Worm (Caenorhabditis elegans): ENCODE measurements around the gene cpb-2.

Gene cpb-2

ce11 chrII:6207252-6207651, 14.7 kb downstream of the cpb-2 start:
- TF ChIP-seq unc-55 (GFP tag; optimal IDR thresholded peaks at IDR 0.05) = no peak
- TF ChIP-seq elt-1 (tag; optimal IDR thresholded peaks at IDR 0.05) = no peak
- TF ChIP-seq ztf-1 (GFP tag; conservative IDR thresholded peaks at IDR 0.05) = no peak
- TF ChIP-seq lin-13 (GFP tag; optimal IDR thresholded peaks at IDR 0.05) = no peak
- TF ChIP-seq nhr-25 (tag; optimal IDR thresholded peaks at IDR 0.05) = no peak
- no peak for TF ChIP-seq ceh-16 (tag; optimal IDR thresholded peaks at IDR 0.05)
- TF ChIP-seq nhr-237 (tag; optimal IDR thresholded peaks at IDR 0.05) = no peak
- no peak for TF ChIP-seq unc-62 (GFP tag; optimal IDR thresholded peaks at IDR 0.05)
- no peak for TF ChIP-seq F13H6.1 (tag; optimal IDR thresholded peaks at IDR 0.05)
- no peak for TF ChIP-seq sma-3 (GFP tag; optimal IDR thresholded peaks at IDR 0.05)
- no peak for TF ChIP-seq C34F6.9 (tag; optimal IDR thresholded peaks at IDR 0.05)
- no peak for TF ChIP-seq fos-1 (tag; optimal IDR thresholded peaks at IDR 0.05)
- TF ChIP-seq ztf-4 (tag; optimal IDR thresholded peaks at IDR 0.05) = no peak

- TF ChIP-seq sma-3 (GFP tag; optimal IDR thresholded peaks at IDR 0.05) = no peak
Measured at ce11 chrII:6208116-6208515, 15.5 kb downstream of the cpb-2 start, which contains the start of gene daf-37. TSS of gene daf-37 (minus strand) at chrII:6208216.

- TF ChIP-seq nhr-237 (tag; optimal IDR thresholded peaks at IDR 0.05) (no peak), mab-5 (tag; optimal IDR thresholded peaks at IDR 0.05) (no peak), ZK546.5 (tag; optimal IDR thresholded peaks at IDR 0.05) (no peak), unc-55 (GFP tag; optimal IDR thresholded peaks at IDR 0.05) (no peak), ama-1 (optimal IDR thresholded peaks at IDR 0.05) (no peak), unc-39 (tag; optimal IDR thresholded peaks at IDR 0.05) (no peak), mbf-1 (tag; optimal IDR thresholded peaks at IDR 0.05) (no peak)
Measured at ce11 chrII:6219346-6219745, 26.8 kb downstream of the cpb-2 start, which contains the start of gene mks-2. TSS of gene mks-2 (minus strand) at chrII:6219446.

- TF ChIP-seq lin-13 (GFP tag; optimal IDR thresholded peaks at IDR 0.05) = no peak
- TF ChIP-seq unc-39 (tag; optimal IDR thresholded peaks at IDR 0.05) = no peak
- no peak for TF ChIP-seq alr-1 (tag; optimal IDR thresholded peaks at IDR 0.05)
- TF ChIP-seq R02D3.7 (tag; optimal IDR thresholded peaks at IDR 0.05) = no peak
- no peak for TF ChIP-seq Y55F3AM.14 (GFP tag; optimal IDR thresholded peaks at IDR 0.05)
- no peak for TF ChIP-seq crh-2 (tag; optimal IDR thresholded peaks at IDR 0.05)
- no peak for TF ChIP-seq C34F6.9 (tag; optimal IDR thresholded peaks at IDR 0.05)
Measured at ce11 chrII:6221470-6221869, 28.9 kb downstream of the cpb-2 start.

- TF ChIP-seq alr-1 (tag; optimal IDR thresholded peaks at IDR 0.05) (no peak), nhr-129 (tag; optimal IDR thresholded peaks at IDR 0.05) (no peak), ZK546.5 (tag; optimal IDR thresholded peaks at IDR 0.05) (no peak), egl-27 (tag; optimal IDR thresholded peaks at IDR 0.05) (no peak), mdl-1 (tag; optimal IDR thresholded peaks at IDR 0.05) (no peak), mab-5 (tag; optimal IDR thresholded peaks at IDR 0.05) (no peak), fos-1 (tag; optimal IDR thresholded peaks at IDR 0.05) (no peak), lin-13 (GFP tag; optimal IDR thresholded peaks at IDR 0.05) (no peak), nhr-11 (tag; optimal IDR thresholded peaks at IDR 0.05) (no peak), C34F6.9 (tag; optimal IDR thresholded peaks at IDR 0.05) (no peak), zag-1 (tag; optimal IDR thresholded peaks at IDR 0.05) (no peak), peb-1 (tag; optimal IDR thresholded peaks at IDR 0.05) (no peak), ztf-1 (GFP tag; conservative IDR thresholded peaks at IDR 0.05) (no peak), Y55F3AM.14 (GFP tag; optimal IDR thresholded peaks at IDR 0.05) (no peak), unc-55 (GFP tag; optimal IDR thresholded peaks at IDR 0.05) (no peak)
Measured at ce11 chrII:6222558-6222957, 30.0 kb downstream of the cpb-2 start, which contains the start of gene C30B5.6. TSS of gene C30B5.6 (minus strand) at chrII:6222658.

- TF ChIP-seq unc-62 (GFP tag; optimal IDR thresholded peaks at IDR 0.05) (no peak), nhr-21 (tag; optimal IDR thresholded peaks at IDR 0.05) (no peak), unc-39 (tag; optimal IDR thresholded peaks at IDR 0.05) (no peak), elt-1 (tag; optimal IDR thresholded peaks at IDR 0.05) (no peak), C34F6.9 (tag; optimal IDR thresholded peaks at IDR 0.05) (no peak), nhr-6 (tag; optimal IDR thresholded peaks at IDR 0.05) (no peak), zag-1 (tag; optimal IDR thresholded peaks at IDR 0.05) (no peak), ceh-16 (tag; optimal IDR thresholded peaks at IDR 0.05) (no peak), snpc-4 (tag; optimal IDR thresholded peaks at IDR 0.05) (no peak), fos-1 (tag; optimal IDR thresholded peaks at IDR 0.05) (no peak), lsy-2 (tag; optimal IDR thresholded peaks at IDR 0.05) (no peak), ama-1 (optimal IDR thresholded peaks at IDR 0.05) (no peak), ztf-1 (GFP tag; conservative IDR thresholded peaks at IDR 0.05) (no peak), ZK546.5 (tag; optimal IDR thresholded peaks at IDR 0.05) (no peak), sma-9 (GFP tag; optimal IDR thresholded peaks at IDR 0.05) (no peak), sma-9 (tag; optimal IDR thresholded peaks at IDR 0.05) (no peak)
Measured at ce11 chrII:6223755-6224154, 31.2 kb downstream of the cpb-2 start.
